Fruit fly (Drosophila melanogaster) whole organism, pupa: Measurements from ENCODE around the gene CG1236.

Experiments used
- CG10348 ChIP-seq: fragments of 200-800 bp; sonication (Bioruptor generic); IDR thresholded peaks from 2 replicates; pipeline ENCODE4 v1.3.6; 2022; ENCODE audit warnings: missing biosample characterization, missing genetic modification characterization
- CG12605 ChIP-seq: fragments of 200-800 bp; sonication (Bioruptor generic); IDR thresholded peaks from 2 replicates; pipeline ENCODE4 v1.3.6; 2022; ENCODE audit warnings: missing biosample characterization, missing genetic modification characterization
- CG13204 ChIP-seq: fragments of 200-800 bp; sonication (Bioruptor generic); optimal IDR thresholded peaks from 2 replicates; lab custom pipeline; 2018; ENCODE audit warnings: missing biosample characterization, mild to moderate bottlenecking, missing genetic modification characterization, moderate library complexity
- CG14655 ChIP-seq: fragments of 200-800 bp; sonication (Bioruptor generic); optimal IDR thresholded peaks from 3 replicates; lab custom pipeline; 2017; ENCODE audit warnings: mild to moderate bottlenecking, missing biosample characterization, missing genetic modification reagents, missing genetic modification characterization
- CG15710 ChIP-seq: fragments of 200-800 bp; sonication (Bioruptor generic); optimal IDR thresholded peaks from 2 replicates; lab custom pipeline; 2018; ENCODE audit warnings: missing biosample characterization, mild to moderate bottlenecking, missing genetic modification characterization, moderate library complexity
- CG17806 ChIP-seq: fragments of 200-800 bp; sonication (Bioruptor generic); optimal IDR thresholded peaks from 2 replicates; lab custom pipeline; 2018; ENCODE audit warnings: missing biosample characterization, mild to moderate bottlenecking, missing genetic modification characterization, moderate library complexity
- CG32121 ChIP-seq: fragments of 200-800 bp; sonication (Bioruptor generic); IDR thresholded peaks from 2 replicates; pipeline ENCODE4 v1.3.6; 2022; ENCODE audit warnings: missing biosample characterization, missing genetic modification characterization
- CG34367 ChIP-seq: fragments of 200-800 bp; sonication (Bioruptor generic); optimal IDR thresholded peaks from 2 replicates; lab custom pipeline; 2018; ENCODE audit warnings: missing biosample characterization, mild to moderate bottlenecking, missing genetic modification characterization
- CG4496 ChIP-seq: fragments of 200-800 bp; sonication (Bioruptor generic); IDR thresholded peaks from 3 replicates; pipeline ENCODE4 v1.3.6; 2022; ENCODE audit warnings: missing biosample characterization, missing genetic modification characterization
- CG8159 ChIP-seq: fragments of 200-800 bp; sonication (Bioruptor generic); optimal IDR thresholded peaks from 3 replicates; lab custom pipeline; 2018; ENCODE audit warnings: missing biosample characterization, mild to moderate bottlenecking, missing genetic modification characterization, moderate library complexity
- CG8301 ChIP-seq: fragments of 200-800 bp; sonication (Bioruptor generic); optimal IDR thresholded peaks from 2 replicates; lab custom pipeline; 2018; ENCODE audit warnings: missing biosample characterization, mild to moderate bottlenecking, missing genetic modification characterization
- CG9948 ChIP-seq: fragments of 200-800 bp; sonication (Bioruptor generic); optimal IDR thresholded peaks from 2 replicates; lab custom pipeline; 2018; ENCODE audit warnings: missing biosample characterization, mild to moderate bottlenecking, missing genetic modification characterization, moderate library complexity
- D1 ChIP-seq: fragments of 200-800 bp; sonication (Bioruptor generic); optimal IDR thresholded peaks from 2 replicates; lab custom pipeline; 2018; ENCODE audit warnings: missing biosample characterization, mild to moderate bottlenecking, missing genetic modification characterization, moderate library complexity
- EcR ChIP-seq: fragments of 200-800 bp; sonication (Bioruptor generic); optimal IDR thresholded peaks from 3 replicates; lab custom pipeline; 2019; ENCODE audit warnings: missing biosample characterization, missing genetic modification characterization, mild to moderate bottlenecking, moderate library complexity, missing genetic modification reagents
- Ets98B ChIP-seq: fragments of 200-800 bp; sonication (Bioruptor generic); IDR thresholded peaks from 2 replicates; pipeline ENCODE4 v1.3.6; 2022; ENCODE audit warnings: missing biosample characterization, missing genetic modification characterization
- Pif1A ChIP-seq: fragments of 200-800 bp; sonication (Bioruptor generic); optimal IDR thresholded peaks from 3 replicates; lab custom pipeline; 2016; ENCODE audit warnings: missing biosample characterization, missing genetic modification characterization
- Pif1B ChIP-seq: fragments of 200-800 bp; sonication (Bioruptor generic); optimal IDR thresholded peaks from 3 replicates; lab custom pipeline; 2016; ENCODE audit warnings: missing biosample characterization, missing genetic modification characterization
- Snoo ChIP-seq: fragments of 200-800 bp; sonication (Bioruptor generic); optimal IDR thresholded peaks from 3 replicates; lab custom pipeline; 2017; ENCODE audit warnings: missing biosample characterization, mild to moderate bottlenecking, missing genetic modification characterization, inconsistent platforms
- fd96Ca ChIP-seq: fragments of 200-800 bp; sonication (Bioruptor generic); IDR thresholded peaks from 3 replicates; pipeline ENCODE4 v1.3.6; 2022; ENCODE audit warnings: missing biosample characterization, missing genetic modification characterization
- gl ChIP-seq: fragments of 200-800 bp; sonication (Bioruptor generic); optimal IDR thresholded peaks from 2 replicates; lab custom pipeline; 2018; ENCODE audit warnings: missing biosample characterization, mild to moderate bottlenecking, missing genetic modification characterization
- rn ChIP-seq: fragments of 200-800 bp; sonication (Bioruptor generic); IDR thresholded peaks from 2 replicates; pipeline ENCODE4 v1.3.6; 2022; ENCODE audit warnings: missing biosample characterization, missing genetic modification characterization

CG1236 gene

DNA sequence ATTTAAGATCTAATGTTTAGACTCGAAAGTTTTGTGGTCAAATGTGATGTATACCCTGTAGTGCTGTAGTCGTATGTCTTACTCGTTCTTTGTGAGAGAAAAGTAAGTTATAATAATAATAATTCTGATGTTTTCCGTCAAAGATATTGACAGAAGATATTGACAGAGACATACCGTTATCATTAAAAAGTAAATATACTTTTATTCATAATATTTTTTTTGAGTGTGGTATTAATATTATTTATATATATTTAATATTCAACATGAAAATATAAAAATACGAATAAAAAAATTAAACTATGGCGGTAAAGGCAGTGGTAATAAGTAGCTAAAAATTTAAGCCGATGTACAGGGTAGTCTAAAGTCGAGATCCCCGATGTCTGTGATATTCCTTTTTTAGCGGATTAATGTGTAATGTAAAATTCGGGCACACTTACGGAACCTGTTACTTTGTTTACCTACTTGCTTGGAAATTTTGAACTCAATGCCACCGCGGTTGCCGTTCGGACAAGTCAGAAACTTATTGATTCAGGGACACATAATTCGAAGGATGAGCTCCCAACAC is at the start of gene CG1236, which contains the start of gene CG2100:
Gene CG1236 (plus strand): TSS at position 444 of the 565 bp plus-strand sequence.
Gene CG2100 (minus strand): TSS at position 51 of the 565 bp plus-strand sequence.
- peak; percentile 7 for TF ChIP-seq EcR
- TF ChIP-seq fd96Ca: no peak
- peak; percentile 86 for TF ChIP-seq CG15710 (tag; lab: Kevin White, UChicago)
- TF ChIP-seq Ets98B (GFP tag; lab: Robert Waterston, UW): peak; percentile 61
- no peak for TF ChIP-seq CG10348 (GFP tag; lab: Robert Waterston, UW)
- TF ChIP-seq CG8159 (tag; lab: Kevin White, UChicago): peak; percentile 88
- peak; percentile 76 for TF ChIP-seq Pif1B (GFP tag; lab: Kevin White, UChicago)
- peak; percentile 76 for TF ChIP-seq CG8301 (tag; lab: Kevin White, UChicago)
- TF ChIP-seq CG9948 (tag; lab: Kevin White, UChicago): peak; percentile 85
- no peak for TF ChIP-seq CG13204 (GFP tag; lab: Kevin White, UChicago)
- TF ChIP-seq Pif1A: no peak
- no peak for TF ChIP-seq CG14655
- peak; percentile 78 for TF ChIP-seq CG17806 (tag; lab: Kevin White, UChicago)
- TF ChIP-seq Snoo (tag; lab: Kevin White, UChicago): peak; percentile 86
- TF ChIP-seq CG12605 (GFP tag; lab: Robert Waterston, UW): no peak
- TF ChIP-seq CG34367 (tag; lab: Kevin White, UChicago): peak; percentile 77
- peak; percentile 70 for TF ChIP-seq CG32121 (GFP tag; lab: Robert Waterston, UW)
- peak; percentile 43; the same call in 1 of the 2 replicates for TF ChIP-seq rn (GFP tag; lab: Robert Waterston, UW)
- TF ChIP-seq D1 (tag; lab: Kevin White, UChicago): no peak
- TF ChIP-seq gl (tag; lab: Kevin White, UChicago): no peak
- no peak; the same call in 1 of the 3 replicates for TF ChIP-seq CG4496

DNA sequence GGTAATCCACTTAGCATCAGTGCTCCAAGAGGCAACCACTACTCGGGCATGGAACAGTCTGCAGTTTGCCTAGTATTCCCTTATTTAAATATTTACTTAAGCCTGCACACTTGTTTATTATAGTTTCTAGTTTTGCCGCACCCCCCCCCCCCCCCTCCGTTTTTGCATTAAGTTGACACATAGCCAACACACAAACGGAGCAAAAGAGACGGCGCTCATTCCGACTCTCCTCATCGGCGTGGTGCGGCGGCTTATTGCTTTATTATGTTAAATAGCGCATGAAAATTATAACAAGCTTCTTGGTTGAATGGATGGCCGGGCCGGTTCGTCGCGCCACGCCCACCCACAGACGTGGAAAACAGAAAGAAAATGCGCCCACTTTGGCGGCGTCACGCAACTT is 46.9 kb upstream of the CG1236 start:
- TF ChIP-seq EcR (no peak), gl (tag; lab: Kevin White, UChicago) (no peak), CG32121 (GFP tag; lab: Robert Waterston, UW) (no peak), CG9948 (tag; lab: Kevin White, UChicago) (no peak), CG13204 (GFP tag; lab: Kevin White, UChicago) (no peak), CG10348 (GFP tag; lab: Robert Waterston, UW) (no peak), CG17806 (tag; lab: Kevin White, UChicago) (no peak), Pif1B (GFP tag; lab: Kevin White, UChicago) (no peak), Ets98B (GFP tag; lab: Robert Waterston, UW) (no peak), fd96Ca (no peak), Pif1A (no peak), CG14655 (no peak), rn (GFP tag; lab: Robert Waterston, UW) (no peak), CG34367 (tag; lab: Kevin White, UChicago) (no peak), CG15710 (tag; lab: Kevin White, UChicago) (no peak), D1 (tag; lab: Kevin White, UChicago) (no peak), CG8301 (tag; lab: Kevin White, UChicago) (no peak)

DNA sequence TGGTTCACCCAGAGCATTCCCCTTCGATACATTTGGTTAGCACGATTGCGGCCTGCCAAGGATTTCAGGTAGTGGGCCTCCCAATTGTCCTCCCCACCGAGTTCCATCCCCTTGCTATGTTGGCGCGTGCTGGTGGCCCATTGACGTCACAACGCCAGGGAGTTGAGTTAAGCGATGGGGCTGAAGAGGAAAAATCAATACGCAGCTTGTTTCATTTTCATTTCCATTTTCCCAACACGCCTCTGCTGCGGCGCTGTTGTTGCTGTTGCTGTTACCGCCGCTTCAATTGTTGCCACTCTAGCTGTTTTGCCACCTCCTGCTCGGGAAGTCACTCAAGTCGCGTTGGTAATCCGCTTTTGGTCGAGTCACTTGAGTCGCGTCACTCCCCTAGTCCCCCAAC is 45.5 kb upstream of the CG1236 start:
- TF ChIP-seq CG8159 (tag; lab: Kevin White, UChicago) (no peak), Snoo (tag; lab: Kevin White, UChicago) (no peak), CG15710 (tag; lab: Kevin White, UChicago) (no peak), gl (tag; lab: Kevin White, UChicago) (no peak), CG13204 (GFP tag; lab: Kevin White, UChicago) (no peak), CG14655 (no peak), CG32121 (GFP tag; lab: Robert Waterston, UW) (no peak), CG10348 (GFP tag; lab: Robert Waterston, UW) (no peak), Ets98B (GFP tag; lab: Robert Waterston, UW) (no peak), CG17806 (tag; lab: Kevin White, UChicago) (no peak), CG9948 (tag; lab: Kevin White, UChicago) (no peak)

DNA sequence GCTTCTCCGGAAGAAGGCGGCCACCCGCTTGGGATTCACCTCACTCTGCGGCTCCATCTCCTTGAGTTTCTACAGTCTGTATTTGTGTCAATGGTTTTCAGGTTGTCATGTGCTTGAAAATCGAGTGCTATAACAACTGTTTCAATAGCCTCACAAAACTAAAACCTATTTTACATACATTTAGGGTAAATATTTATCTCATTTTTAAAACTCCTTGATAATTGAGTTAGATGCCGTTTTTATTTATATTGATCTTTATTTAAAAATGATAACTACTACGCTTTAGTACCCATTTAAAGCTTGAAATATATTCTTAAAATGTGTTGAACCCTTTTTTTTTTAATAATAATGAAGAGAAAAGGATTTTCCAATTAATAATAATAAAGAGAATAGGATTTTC is 43.4 kb upstream of the CG1236 start, which contains the start of gene CG2104:
Gene CG2104 (minus strand): TSS at position 101 of the 400 bp plus-strand sequence.
- TF ChIP-seq CG10348 (GFP tag; lab: Robert Waterston, UW) (no peak), CG15710 (tag; lab: Kevin White, UChicago) (no peak), CG9948 (tag; lab: Kevin White, UChicago) (no peak), D1 (tag; lab: Kevin White, UChicago) (no peak), Pif1B (GFP tag; lab: Kevin White, UChicago) (no peak), Ets98B (GFP tag; lab: Robert Waterston, UW) (no peak), Snoo (tag; lab: Kevin White, UChicago) (no peak), CG12605 (GFP tag; lab: Robert Waterston, UW) (no peak), EcR (no peak), CG17806 (tag; lab: Kevin White, UChicago) (no peak), CG8301 (tag; lab: Kevin White, UChicago) (no peak), CG8159 (tag; lab: Kevin White, UChicago) (no peak), CG4496 (no peak), rn (GFP tag; lab: Robert Waterston, UW) (no peak), fd96Ca (no peak), gl (tag; lab: Kevin White, UChicago) (no peak), CG32121 (GFP tag; lab: Robert Waterston, UW) (no peak), CG13204 (GFP tag; lab: Kevin White, UChicago) (no peak)

DNA sequence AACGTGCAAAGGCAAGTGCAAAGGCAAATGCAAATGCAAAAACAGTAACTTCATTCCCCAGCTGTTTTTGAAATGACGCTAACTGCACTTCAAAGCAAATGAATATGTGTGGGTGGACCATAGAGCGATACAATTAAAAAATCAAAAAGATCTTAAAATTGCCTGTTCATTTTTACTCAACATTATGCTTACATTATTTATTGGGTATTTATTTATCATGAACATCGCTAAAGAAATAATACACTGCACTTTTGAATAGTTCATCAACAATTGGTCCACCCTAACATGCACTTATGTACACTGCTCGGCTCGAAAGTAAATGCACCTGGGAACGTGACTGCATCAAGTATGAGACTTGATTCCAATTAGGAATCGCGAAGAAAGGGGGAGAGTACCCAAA is 42.1 kb upstream of the CG1236 start:
- TF ChIP-seq fd96Ca (peak; percentile 62; the same call in 2 of the 3 replicates), Ets98B (GFP tag; lab: Robert Waterston, UW) (peak; percentile 84), EcR (no peak), CG15710 (tag; lab: Kevin White, UChicago) (peak; percentile 40), CG32121 (GFP tag; lab: Robert Waterston, UW) (peak; percentile 81), CG14655 (peak; percentile 61), CG4496 (peak; percentile 89), Pif1A (peak; percentile 76), CG17806 (tag; lab: Kevin White, UChicago) (no peak), CG8301 (tag; lab: Kevin White, UChicago) (peak; percentile 78), Pif1B (GFP tag; lab: Kevin White, UChicago) (peak; percentile 36), CG12605 (GFP tag; lab: Robert Waterston, UW) (peak; percentile 81), CG13204 (GFP tag; lab: Kevin White, UChicago) (no peak), CG9948 (tag; lab: Kevin White, UChicago) (no peak), gl (tag; lab: Kevin White, UChicago) (no peak), CG34367 (tag; lab: Kevin White, UChicago) (peak; percentile 49), D1 (tag; lab: Kevin White, UChicago) (no peak), CG10348 (GFP tag; lab: Robert Waterston, UW) (no peak), CG8159 (tag; lab: Kevin White, UChicago) (peak; percentile 84), Snoo (tag; lab: Kevin White, UChicago) (peak; percentile 11), rn (GFP tag; lab: Robert Waterston, UW) (0 out of 2 replicates have a peak, but pooled peaks have one; percentile 22)
- TF ChIP-seq, all 21 proteins: peak for 14
